Worm (Caenorhabditis elegans): ENCODE data around the gene R05H5.4.

ce11 chrII:10155106-10155505 is 44.7 kb downstream of the R05H5.4 start, which contains the start of gene nlp-63:
- TF ChIP-seq ama-1 (optimal IDR thresholded peaks at IDR 0.05) (no peak), aly-1 (tag; optimal IDR thresholded peaks at IDR 0.05) (no peak), flt-1 (GFP tag; IDR thresholded peaks at IDR 0.05) (no peak), B0310.2 (tag; optimal IDR thresholded peaks at IDR 0.05) (no peak), ceh-36 (tag; optimal IDR thresholded peaks at IDR 0.05) (no peak), hmbx-1 (tag; optimal IDR thresholded peaks at IDR 0.05) (no peak), hmg-4 (GFP tag; optimal IDR thresholded peaks at IDR 0.05) (no peak)

All from whole organism, early embryonic.